Worm (Caenorhabditis elegans) whole organism, L4 larva: ENCODE results near the gene clec-233.

Source experiments
- F49E8.2 ChIP-seq: sonication (generic microtip); optimal IDR thresholded peaks from 2 replicates; lab custom pipeline; 2016; ENCODE audit warnings: missing compliant biosample characterization, mild to moderate bottlenecking, missing genetic modification characterization, borderline replicate concordance
- T26A8.4 ChIP-seq: fragments of 200-800 bp; sonication (Bioruptor generic); IDR thresholded peaks from 2 replicates; pipeline ENCODE4 v1.3.6; 2022; ENCODE audit warnings: missing genetic modification characterization, missing compliant biosample characterization
- Y48G9A.11 ChIP-seq: fragments of 200-800 bp; sonication (Bioruptor generic); IDR thresholded peaks from 2 replicates; pipeline ENCODE4 v1.3.6; 2022; ENCODE audit warnings: missing genetic modification reagents, missing genetic modification characterization, missing compliant biosample characterization
- Y5F2A.4 ChIP-seq: fragments of 200-800 bp; sonication (Bioruptor generic); optimal IDR thresholded peaks from 2 replicates; lab custom pipeline; 2018; ENCODE audit warnings: mild to moderate bottlenecking, missing genetic modification characterization, missing compliant biosample characterization
- ZK337.2 ChIP-seq: fragments of 200-800 bp; sonication (Bioruptor generic); IDR thresholded peaks from 2 replicates; pipeline ENCODE4 v1.3.6; 2022; ENCODE audit warnings: missing genetic modification reagents, missing genetic modification characterization, missing compliant biosample characterization
- ZK546.5 ChIP-seq, 2 experiments: sonication (generic microtip); optimal IDR thresholded peaks; 2 replicates each; lab custom pipeline; 2017; ENCODE audit warnings: missing biosample characterization in 2 of 2, missing genetic modification characterization in 2 of 2
- aha-1 ChIP-seq: fragments of 150-350 bp; peaks from one replicate; lab custom pipeline; 2014; ENCODE audit warnings: missing biosample characterization, missing genetic modification characterization
- ama-1 ChIP-seq: fragments of 150-350 bp; optimal IDR thresholded peaks from 2 replicates; lab custom pipeline; 2014; ENCODE audit warnings: inconsistent platforms, mixed read lengths
- arid-1 ChIP-seq: fragments of 200-800 bp; sonication (Bioruptor generic); conservative IDR thresholded peaks from 2 replicates; pipeline ENCODE4 v1.3.6; 2022; ENCODE audit warnings: missing genetic modification reagents, missing genetic modification characterization, missing compliant biosample characterization
- ceh-20 ChIP-seq: fragments of 200-800 bp; sonication (Bioruptor generic); IDR thresholded peaks from 2 replicates; pipeline ENCODE4 v1.3.6; 2022; ENCODE audit warnings: missing genetic modification reagents, missing genetic modification characterization, missing compliant biosample characterization
- daf-12 ChIP-seq: fragments of 150-350 bp; optimal IDR thresholded peaks from 2 replicates; lab custom pipeline; 2014; ENCODE audit warnings: missing biosample characterization, missing genetic modification reagents, missing genetic modification characterization
- daf-19 ChIP-seq: fragments of 200-800 bp; sonication (Bioruptor generic); conservative IDR thresholded peaks from 2 replicates; pipeline ENCODE4 v1.3.6; 2022; ENCODE audit warnings: missing genetic modification characterization, missing compliant biosample characterization
- dmd-6 ChIP-seq: fragments of 200-800 bp; sonication (Bioruptor generic); IDR thresholded peaks from 2 replicates; pipeline ENCODE4 v1.3.6; 2022; ENCODE audit warnings: missing genetic modification reagents, missing genetic modification characterization, missing compliant biosample characterization
- dve-1 ChIP-seq: sonication (generic microtip); optimal IDR thresholded peaks from 2 replicates; lab custom pipeline; 2017; ENCODE audit warnings: antibody characterized with exemption, mild to moderate bottlenecking, missing genetic modification characterization, missing compliant biosample characterization; ENCODE audit not compliant: insufficient read depth
- egl-43 ChIP-seq: fragments of 200-800 bp; sonication (Bioruptor generic); IDR thresholded peaks from 2 replicates; pipeline ENCODE4 v1.3.6; 2022; ENCODE audit warnings: missing genetic modification reagents, missing genetic modification characterization, missing compliant biosample characterization
- hlh-11 ChIP-seq: fragments of 200-800 bp; sonication (Bioruptor generic); optimal IDR thresholded peaks from 2 replicates; lab custom pipeline; 2018; ENCODE audit warnings: mild to moderate bottlenecking, missing genetic modification characterization, missing compliant biosample characterization
- hlh-30 ChIP-seq: sonication (generic microtip); optimal IDR thresholded peaks from 2 replicates; lab custom pipeline; 2017; ENCODE audit warnings: antibody characterized with exemption, mild to moderate bottlenecking, missing genetic modification characterization, missing compliant biosample characterization; ENCODE audit not compliant: insufficient read depth
- jun-1 ChIP-seq: fragments of 150-350 bp; optimal IDR thresholded peaks from 2 replicates; lab custom pipeline; 2014; ENCODE audit warnings: missing biosample characterization, missing genetic modification reagents, missing genetic modification characterization
- lsy-2 ChIP-seq, 2 experiments: fragments of 150-350 bp in 1 of 2; sonication (generic microtip) in 1 of 2; optimal IDR thresholded peaks; 2 replicates each; lab custom pipeline; 2014 to 2017; ENCODE audit warnings: missing biosample characterization in 2 of 2, missing genetic modification characterization in 2 of 2
- mdl-1 ChIP-seq, 2 experiments: fragments of 150-350 bp in 1 of 2; sonication (generic microtip) in 1 of 2; optimal IDR thresholded peaks; 2 replicates each; lab custom pipeline; 2014 to 2017; ENCODE audit warnings: missing biosample characterization in 2 of 2, missing genetic modification characterization in 2 of 2
- mxl-2 ChIP-seq: fragments of 200-800 bp; sonication (Bioruptor generic); conservative IDR thresholded peaks from 2 replicates; pipeline ENCODE4 v1.3.6; 2022; ENCODE audit warnings: missing genetic modification reagents, missing genetic modification characterization, missing compliant biosample characterization
- nhr-10 ChIP-seq: fragments of 150-350 bp; optimal IDR thresholded peaks from 2 replicates; lab custom pipeline; 2014; ENCODE audit warnings: missing biosample characterization, missing genetic modification characterization
- nhr-102 ChIP-seq: sonication (generic microtip); optimal IDR thresholded peaks from 2 replicates; lab custom pipeline; 2016; ENCODE audit warnings: mild to moderate bottlenecking, missing genetic modification characterization, moderate library complexity, missing compliant biosample characterization
- nhr-111 ChIP-seq: fragments of 200-800 bp; sonication (Bioruptor generic); optimal IDR thresholded peaks from 2 replicates; lab custom pipeline; 2018; ENCODE audit warnings: mild to moderate bottlenecking, missing genetic modification characterization, missing compliant biosample characterization
- nhr-25 ChIP-seq: sonication (generic microtip); optimal IDR thresholded peaks from 2 replicates; lab custom pipeline; 2017; ENCODE audit warnings: missing genetic modification characterization, mild to moderate bottlenecking, missing compliant biosample characterization, antibody characterized with exemption, moderate library complexity, borderline replicate concordance; ENCODE audit not compliant: insufficient read depth
- nhr-28 ChIP-seq: fragments of 150-350 bp; optimal IDR thresholded peaks from 2 replicates; lab custom pipeline; 2014; ENCODE audit warnings: missing biosample characterization, missing genetic modification characterization
- nhr-48 ChIP-seq: sonication (generic microtip); optimal IDR thresholded peaks from 2 replicates; lab custom pipeline; 2016; ENCODE audit warnings: mild to moderate bottlenecking, missing genetic modification characterization, missing compliant biosample characterization
- saeg-2 ChIP-seq: fragments of 200-800 bp; sonication (Bioruptor generic); IDR thresholded peaks from 2 replicates; pipeline ENCODE4 v1.3.6; 2022; ENCODE audit warnings: missing genetic modification reagents, missing genetic modification characterization, missing compliant biosample characterization
- spr-3 ChIP-seq: fragments of 200-800 bp; sonication (Bioruptor generic); optimal IDR thresholded peaks from 2 replicates; lab custom pipeline; 2018; ENCODE audit warnings: mild to moderate bottlenecking, missing genetic modification characterization, missing compliant biosample characterization
- tra-1 ChIP-seq: fragments of 200-800 bp; sonication (Bioruptor generic); IDR thresholded peaks from 2 replicates; pipeline ENCODE4 v1.3.6; 2022; ENCODE audit warnings: missing genetic modification reagents, missing genetic modification characterization, missing compliant biosample characterization
- unc-130 ChIP-seq: sonication (generic microtip); optimal IDR thresholded peaks from 2 replicates; lab custom pipeline; 2016; ENCODE audit warnings: missing genetic modification reagents, missing genetic modification characterization, missing compliant biosample characterization
- unc-39 ChIP-seq: sonication (generic microtip); optimal IDR thresholded peaks from 2 replicates; lab custom pipeline; 2017; ENCODE audit warnings: missing biosample characterization, missing genetic modification characterization
- unc-62 ChIP-seq, 3 experiments: fragments of 150-350 bp in 1 of 3; sonication (generic microtip); optimal IDR thresholded peaks in 2 of 3; peaks in 1 of 3; 1 replicate in 1 of 3; 2 replicates in 2 of 3; lab custom pipeline; 2014 to 2017; ENCODE audit warnings: missing biosample characterization in 3 of 3, missing genetic modification characterization in 3 of 3, missing genetic modification reagents in 3 of 3, missing genotype in 1 of 3
- zfp-2 ChIP-seq: sonication (generic microtip); optimal IDR thresholded peaks from 2 replicates; lab custom pipeline; 2016; ENCODE audit warnings: mild to moderate bottlenecking, missing genetic modification characterization, missing compliant biosample characterization
- zip-11 ChIP-seq: fragments of 200-800 bp; sonication (Bioruptor generic); IDR thresholded peaks from 2 replicates; pipeline ENCODE4 v1.3.6; 2022; ENCODE audit warnings: missing genetic modification characterization, missing compliant biosample characterization
- zip-2 ChIP-seq: fragments of 150-350 bp; optimal IDR thresholded peaks from 2 replicates; lab custom pipeline; 2014; ENCODE audit warnings: missing biosample characterization, missing genetic modification characterization
- ztf-11 ChIP-seq: fragments of 150-350 bp; optimal IDR thresholded peaks from 2 replicates; lab custom pipeline; 2014; ENCODE audit warnings: missing biosample characterization, missing genetic modification characterization

clec-233 gene

DNA sequence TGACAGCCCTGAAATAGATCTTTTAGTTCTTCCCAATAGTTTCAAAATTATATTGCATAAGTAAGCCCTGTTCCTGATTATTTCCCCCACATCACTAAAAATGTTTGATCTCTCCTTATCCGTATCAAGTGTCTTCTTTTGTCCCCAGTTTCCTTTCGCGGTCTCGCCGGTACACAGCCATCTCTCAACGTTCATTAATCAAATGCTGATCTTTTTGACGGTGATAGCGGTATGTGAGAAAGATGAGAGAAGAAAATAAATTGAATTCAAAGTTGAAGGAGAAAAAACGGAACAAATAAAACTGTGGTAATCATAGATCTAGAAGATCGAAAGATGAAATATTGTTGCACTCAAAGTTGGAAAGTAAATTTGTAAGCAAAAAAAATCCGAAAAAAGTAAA, 22.0 kb upstream of the clec-233 start:
- TF ChIP-seq nhr-10 (tag; lab: Kevin White, UChicago) (no peak), nhr-28 (tag; lab: Kevin White, UChicago) (peak; percentile 9), unc-62 (GFP tag; optimal IDR thresholded peaks at IDR 0.05 in 1 of 2; lab: Kevin White, UChicago) (peak in 1 of 2 experiments; percentile 60), unc-62 (tag; optimal IDR thresholded peaks at IDR 0.05; lab: Kevin White, UChicago) (no peak), unc-130 (GFP tag; lab: Kevin White, UChicago) (no peak), aha-1 (tag; lab: Kevin White, UChicago) (peak; percentile 8)

ce11 chrV:16213323-16213722, 20.4 kb upstream of the clec-233 start:
- TF ChIP-seq ztf-11 (tag; lab: Kevin White, UChicago) (no peak), saeg-2 (GFP tag; lab: Robert Waterston, UW) (no peak), lsy-2 (tag; optimal IDR thresholded peaks at IDR 0.05; lab: Kevin White, UChicago) (no peak), F49E8.2 (no peak), hlh-11 (tag; lab: Kevin White, UChicago) (peak; percentile 65), mdl-1 (tag; optimal IDR thresholded peaks at IDR 0.05; lab: Kevin White, UChicago) (peak in 1 of 2 experiments; percentile 63), T26A8.4 (GFP tag; lab: Robert Waterston, UW) (no peak), unc-62 (GFP tag; optimal IDR thresholded peaks at IDR 0.05 in 1 of 2; lab: Kevin White, UChicago) (peak in 1 of 2 experiments; percentile 82), unc-62 (tag; optimal IDR thresholded peaks at IDR 0.05; lab: Kevin White, UChicago) (no peak), mxl-2 (no peak), daf-12 (tag; lab: Kevin White, UChicago) (no peak), ceh-20 (GFP tag; lab: Robert Waterston, UW) (no peak), nhr-25 (no peak), zfp-2 (tag; lab: Kevin White, UChicago) (no peak), zip-2 (no peak), ZK337.2 (GFP tag; lab: Robert Waterston, UW) (no peak), zip-11 (GFP tag; lab: Robert Waterston, UW) (no peak), nhr-48 (tag; lab: Kevin White, UChicago) (peak; percentile 89), nhr-102 (no peak), nhr-28 (tag; lab: Kevin White, UChicago) (peak; percentile 70), hlh-30 (tag; lab: Kevin White, UChicago) (peak; percentile 41), daf-19 (GFP tag; lab: Robert Waterston, UW) (no peak), Y5F2A.4 (GFP tag; lab: Kevin White, UChicago) (no peak), jun-1 (tag; lab: Kevin White, UChicago) (no peak), tra-1 (0 out of 2 replicates have a peak, but pooled peaks have one; percentile 29), dmd-6 (GFP tag; lab: Robert Waterston, UW) (peak; percentile 90), ZK546.5 (tag; optimal IDR thresholded peaks at IDR 0.05; lab: Kevin White, UChicago) (no peak), unc-39 (tag; lab: Kevin White, UChicago) (no peak), dve-1 (tag; lab: Kevin White, UChicago) (no peak)

DNA sequence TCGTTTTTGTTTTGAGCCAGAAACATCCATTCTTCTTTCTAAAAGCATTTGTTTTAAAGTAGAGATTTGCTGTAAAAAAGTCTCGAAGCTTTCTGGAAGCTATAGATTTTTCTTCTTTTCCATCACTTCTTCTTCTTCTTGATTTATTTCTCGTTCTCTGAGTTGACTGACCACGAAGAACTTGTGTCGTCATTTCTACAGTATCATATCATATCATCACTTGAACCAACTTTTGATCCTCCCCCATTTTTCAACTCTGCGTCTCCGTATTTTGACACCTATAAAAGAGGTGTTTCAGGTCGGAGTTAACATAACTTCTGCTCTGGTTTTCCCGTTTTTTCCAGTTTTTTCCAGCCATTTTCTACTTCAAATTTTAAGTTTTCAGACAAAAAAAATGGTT, 19.2 kb upstream of the clec-233 start, which contains the start of gene F11A5.9:
Gene F11A5.9, plus strand, starts transcription at position 386 of the 400 bp plus-strand sequence.
- TF ChIP-seq nhr-10 (tag; lab: Kevin White, UChicago): no peak
- peak in 1 of 2 experiments; percentile 5 for TF ChIP-seq mdl-1 (tag; optimal IDR thresholded peaks at IDR 0.05; lab: Kevin White, UChicago)
- no peak for TF ChIP-seq ama-1
- TF ChIP-seq Y48G9A.11 (GFP tag; lab: Robert Waterston, UW): no peak
- peak in 1 of 2 experiments; percentile 69 for TF ChIP-seq unc-62 (GFP tag; optimal IDR thresholded peaks at IDR 0.05 in 1 of 2; lab: Kevin White, UChicago)
- no peak for TF ChIP-seq unc-62 (tag; optimal IDR thresholded peaks at IDR 0.05; lab: Kevin White, UChicago)
- no peak for TF ChIP-seq ceh-20 (GFP tag; lab: Robert Waterston, UW)
- TF ChIP-seq nhr-28 (tag; lab: Kevin White, UChicago): peak; percentile 24

DNA sequence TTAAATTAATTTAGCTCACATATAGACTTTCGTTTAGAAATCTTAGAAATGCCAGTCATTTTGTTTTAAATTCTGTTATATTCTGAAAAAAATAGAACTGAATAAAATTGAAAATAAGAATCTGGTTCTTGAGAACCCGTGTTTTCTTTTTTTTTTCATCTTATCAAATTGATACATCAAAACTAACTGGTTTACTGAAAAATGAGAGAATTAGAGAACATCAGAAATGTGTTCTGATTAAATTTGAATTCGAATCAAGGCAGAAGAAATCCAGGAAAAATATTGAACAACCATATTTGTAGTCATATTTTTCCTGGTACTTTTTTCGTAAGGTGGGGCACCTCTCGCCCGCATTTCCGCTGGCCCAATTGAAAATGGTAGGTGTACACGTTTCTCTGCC, 15.2 kb upstream of the clec-233 start, which contains the start of gene F11A5.15:
Gene F11A5.15, minus strand, starts transcription at position 101 of the 400 bp plus-strand sequence.
- peak; percentile 87 for TF ChIP-seq aha-1 (tag; lab: Kevin White, UChicago)
- peak in 1 of 2 experiments; percentile 67 for TF ChIP-seq unc-62 (GFP tag; optimal IDR thresholded peaks at IDR 0.05 in 1 of 2; lab: Kevin White, UChicago)
- no peak for TF ChIP-seq unc-62 (tag; optimal IDR thresholded peaks at IDR 0.05; lab: Kevin White, UChicago)
- TF ChIP-seq egl-43 (GFP tag; lab: Robert Waterston, UW): no peak
- TF ChIP-seq Y48G9A.11 (GFP tag; lab: Robert Waterston, UW): no peak
- TF ChIP-seq arid-1 (GFP tag; lab: Robert Waterston, UW): no peak
- TF ChIP-seq nhr-111: no peak
- TF ChIP-seq spr-3: no peak
